Fruit fly (Drosophila melanogaster): ENCODE data around the gene Cpr72Ec.

Cpr72Ec gene

dm6 chr3L:16361200-16361815 lies 5.8 kb downstream of the Cpr72Ec start (continued):
- TF ChIP-seq CG6808 (GFP tag; optimal IDR thresholded peaks at IDR 0.05): peak; percentile 97
- peak; percentile 69 for TF ChIP-seq net (GFP tag; optimal IDR thresholded peaks at IDR 0.05)
- no peak for TF ChIP-seq dac (GFP tag; optimal IDR thresholded peaks at IDR 0.05)
- TF ChIP-seq CG8319 (GFP tag; optimal IDR thresholded peaks at IDR 0.05): peak; percentile 79
- peak; percentile 82 for TF ChIP-seq Sox14 (GFP tag; optimal IDR thresholded peaks at IDR 0.05)
- TF ChIP-seq CG6276 (GFP tag; optimal IDR thresholded peaks at IDR 0.05): no peak
- TF ChIP-seq CG15336 (GFP tag; IDR thresholded peaks at IDR 0.05): peak; percentile 47; the same call in 1 of the 2 replicates
- TF ChIP-seq CG10669 (GFP tag; optimal IDR thresholded peaks at IDR 0.05): peak; percentile 89
- TF ChIP-seq Smox (GFP tag; optimal IDR thresholded peaks at IDR 0.05): peak; percentile 75

- TF ChIP-seq fkh (GFP tag; optimal IDR thresholded peaks at IDR 0.05) (peak; percentile 70), svp (GFP tag) (no peak), fd59A (GFP tag; optimal IDR thresholded peaks at IDR 0.05) (no peak), dac (GFP tag; optimal IDR thresholded peaks at IDR 0.05) (no peak), acj6 (GFP tag; optimal IDR thresholded peaks at IDR 0.05) (no peak)
These were observed 7.3 kb downstream of the Cpr72Ec start for dm6 chr3L:16359795-16360194.

- TF ChIP-seq fkh (GFP tag; optimal IDR thresholded peaks at IDR 0.05) (no peak), Eip78C (GFP tag) (peak; percentile 71)
These were observed 7.9 kb downstream of the Cpr72Ec start, which contains the start of gene ringer for dm6 chr3L:16359219-16359748. ringer (minus strand) TSS chr3L:16359428.

- TF ChIP-seq Sox102F (GFP tag; optimal IDR thresholded peaks at IDR 0.05): no peak
- TF ChIP-seq Eip75B (GFP tag; optimal IDR thresholded peaks at IDR 0.05): no peak
- no peak for TF ChIP-seq CG32006 (GFP tag; optimal IDR thresholded peaks at IDR 0.05)
- peak in 1 of 2 experiments; percentile 40 for TF ChIP-seq salr (GFP tag; optimal IDR thresholded peaks at IDR 0.05)
- peak; percentile 14 for TF ChIP-seq esn (GFP tag; optimal IDR thresholded peaks at IDR 0.05)
- peak; percentile 38 for TF ChIP-seq CG6808 (GFP tag; optimal IDR thresholded peaks at IDR 0.05)
- peak; percentile 78 for TF ChIP-seq Eip78C (GFP tag)
- TF ChIP-seq Sox14 (GFP tag; optimal IDR thresholded peaks at IDR 0.05): peak; percentile 4
These were observed 9.3 kb downstream of the Cpr72Ec start for dm6 chr3L:16357860-16358259.

dm6 chr3L:16357187-16357728 lies 9.9 kb downstream of the Cpr72Ec start:
- no peak for TF ChIP-seq Smox (GFP tag; optimal IDR thresholded peaks at IDR 0.05)
- no peak for TF ChIP-seq Hr4 (GFP tag; optimal IDR thresholded peaks at IDR 0.05)
- no peak for TF ChIP-seq pdm3 (GFP tag; optimal IDR thresholded peaks at IDR 0.05)
- no peak for TF ChIP-seq fd59A (GFP tag; optimal IDR thresholded peaks at IDR 0.05)
- TF ChIP-seq CG1621 (tag; optimal IDR thresholded peaks at IDR 0.05): peak; percentile 21
- no peak for TF ChIP-seq CG34406 (GFP tag; optimal IDR thresholded peaks at IDR 0.05)
- TF ChIP-seq CG6163 (GFP tag; IDR thresholded peaks at IDR 0.05): 0 out of 3 replicates have a peak, but pooled peaks have one; percentile 25
- TF ChIP-seq CG11294 (GFP tag; IDR thresholded peaks at IDR 0.05): no peak
- peak; percentile 71 for TF ChIP-seq vri (GFP tag; optimal IDR thresholded peaks at IDR 0.05)
- no peak for TF ChIP-seq Sox102F (GFP tag; optimal IDR thresholded peaks at IDR 0.05)
- TF ChIP-seq CG6808 (GFP tag; optimal IDR thresholded peaks at IDR 0.05): no peak
- no peak for TF ChIP-seq CG11762 (GFP tag; optimal IDR thresholded peaks at IDR 0.05; ENCODE audit: insufficient read depth)

dm6 chr3L:16356171-16356765 lies 10.9 kb downstream of the Cpr72Ec start:
- TF ChIP-seq vri (GFP tag; optimal IDR thresholded peaks at IDR 0.05): peak; percentile 72
- TF ChIP-seq Lpt (GFP tag; optimal IDR thresholded peaks at IDR 0.05): no peak
- peak; percentile 62 for TF ChIP-seq fkh (GFP tag; optimal IDR thresholded peaks at IDR 0.05)
- no peak for TF ChIP-seq topi (GFP tag; optimal IDR thresholded peaks at IDR 0.05)
- peak; percentile 40 for TF ChIP-seq Eip78C (GFP tag)
- no peak for TF ChIP-seq CG3032 (tag; optimal IDR thresholded peaks at IDR 0.05)
- TF ChIP-seq CG31627 (GFP tag; optimal IDR thresholded peaks at IDR 0.05): no peak
- TF ChIP-seq CG6808 (GFP tag; optimal IDR thresholded peaks at IDR 0.05): no peak
- TF ChIP-seq fd59A (GFP tag; optimal IDR thresholded peaks at IDR 0.05): no peak
